Worm (Caenorhabditis elegans): ENCODE results near the gene F57C12.6.

ce11 chrX:520881-521280 lies 32.9 kb downstream of the F57C12.6 start, which contains the start of gene B0310.3:
- TF ChIP-seq ets-7 (tag; optimal IDR thresholded peaks at IDR 0.05) (no peak), tra-4 (tag; optimal IDR thresholded peaks at IDR 0.05) (no peak), ama-1 (optimal IDR thresholded peaks at IDR 0.05) (no peak), sea-1 (GFP tag; conservative IDR thresholded peaks at IDR 0.05) (no peak), flt-1 (GFP tag; IDR thresholded peaks at IDR 0.05) (no peak)

All from whole organism, early embryonic.